Fruit fly (Drosophila melanogaster) whole organism, larva: ENCODE data around the gene Ilp2.

Source experiments
- noc ChIP-seq: fragments of 200-800 bp; sonication (Bioruptor generic); optimal IDR thresholded peaks from 3 replicates; lab custom pipeline; 2019; ENCODE audit warnings: missing biosample characterization, mild to moderate bottlenecking, missing genetic modification characterization, moderate library complexity

The Ilp2 gene

dm6 chr3L:9845980-9846538, 46.6 kb downstream of the Ilp2 start:
- no peak for TF ChIP-seq noc (tag; lab: Kevin White, UChicago)

- no peak for TF ChIP-seq noc (tag; lab: Kevin White, UChicago)
Measured at dm6 chr3L:9846577-9847342, 47.3 kb downstream of the Ilp2 start.

dm6 chr3L:9847420-9847977, 48.0 kb downstream of the Ilp2 start:
- TF ChIP-seq noc (tag; lab: Kevin White, UChicago), result peak; percentile 82

dm6 chr3L:9848744-9849143, 49.2 kb downstream of the Ilp2 start:
- no peak for TF ChIP-seq noc (tag; lab: Kevin White, UChicago)
